Worm (Caenorhabditis elegans): Measurements from ENCODE around the gene T21C9.6.

ce11 chrV:10632758-10633157 is 51.1 kb downstream of the T21C9.6 start, which contains the start of gene mab-23:
- TF ChIP-seq lsy-2 (tag; optimal IDR thresholded peaks at IDR 0.05) (no peak), ces-1 (GFP tag; optimal IDR thresholded peaks at IDR 0.05) (no peak), nhr-76 (tag; optimal IDR thresholded peaks at IDR 0.05) (no peak), alr-1 (tag; optimal IDR thresholded peaks at IDR 0.05; ENCODE audit: borderline replicate concordance) (no peak), C04F5.9 (tag; optimal IDR thresholded peaks at IDR 0.05) (no peak), nhr-237 (tag; optimal IDR thresholded peaks at IDR 0.05) (no peak), nhr-11 (tag; optimal IDR thresholded peaks at IDR 0.05) (no peak), lin-39 (tag; optimal IDR thresholded peaks at IDR 0.05) (no peak), ama-1 (optimal IDR thresholded peaks at IDR 0.05) (no peak), hlh-4 (tag; optimal IDR thresholded peaks at IDR 0.05) (no peak), efl-1 (optimal IDR thresholded peaks at IDR 0.05) (no peak), efl-1 (GFP tag; optimal IDR thresholded peaks at IDR 0.05 in 1 of 2) (no peak), nhr-77 (tag; optimal IDR thresholded peaks at IDR 0.05) (no peak), elt-2 (tag; optimal IDR thresholded peaks at IDR 0.05) (no peak), xbp-1 (tag; optimal IDR thresholded peaks at IDR 0.05) (no peak)
